Worm (Caenorhabditis elegans) whole organism, L1 larva: Measurements from ENCODE around the gene R02D5.7.

Source experiments
- efl-1 ChIP-seq, 4 experiments: fragments of 150-350 bp; optimal IDR thresholded peaks in 3 of 4; peaks in 1 of 4; 1 replicate in 1 of 4; 2 replicates in 3 of 4; lab custom pipeline; 2014; ENCODE audit warnings: missing biosample characterization in 2 of 4, missing genetic modification characterization in 2 of 4, missing genetic modification reagents in 2 of 4
- egl-27 ChIP-seq, 2 experiments: fragments of 150-350 bp in 1 of 2; sonication (generic microtip); optimal IDR thresholded peaks; 3 replicates each; lab custom pipeline; 2017 to 2018; ENCODE audit warnings: missing biosample characterization in 2 of 2, missing genetic modification characterization in 2 of 2, missing genetic modification reagents in 2 of 2
- snu-23 ChIP-seq: sonication (generic microtip); optimal IDR thresholded peaks from 2 replicates; lab custom pipeline; 2016; ENCODE audit warnings: missing genetic modification characterization, missing compliant biosample characterization

- TF ChIP-seq efl-1 (optimal IDR thresholded peaks at IDR 0.05; lab: Kevin White, UChicago), result no peak
- TF ChIP-seq efl-1 (GFP tag; optimal IDR thresholded peaks at IDR 0.05 in 1 of 2; lab: Kevin White, UChicago), result no peak
- TF ChIP-seq snu-23 (GFP tag; lab: Kevin White, UChicago), result no peak
- no peak for TF ChIP-seq egl-27 (tag; optimal IDR thresholded peaks at IDR 0.05; lab: Kevin White, UChicago)
Observed at ce11 chrV:14462653-14463052, 18.6 kb downstream of the R02D5.7 start.
